Worm (Caenorhabditis elegans): ENCODE measurements around the gene C46H3.2.

C46H3.2 gene

DNA sequence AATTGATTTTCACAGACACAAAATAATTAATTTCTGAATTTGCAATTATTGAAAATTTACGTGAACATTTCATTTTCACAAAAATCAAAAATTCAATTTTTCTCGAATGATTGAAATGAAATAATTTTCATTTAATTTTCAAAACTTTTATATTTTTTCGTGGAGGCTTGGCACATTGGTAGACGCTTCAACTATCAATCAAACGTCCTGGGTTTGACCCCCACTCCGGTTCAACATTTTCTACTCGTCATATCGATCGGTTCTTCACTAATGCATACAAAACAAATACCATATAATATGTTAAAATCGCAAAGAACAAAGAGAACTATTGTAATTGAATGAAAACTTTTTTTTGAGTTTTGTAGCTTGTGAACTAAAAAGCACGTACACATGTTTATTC, 22.6 kb downstream of the C46H3.2 start:
- TF ChIP-seq ceh-16 (tag; optimal IDR thresholded peaks at IDR 0.05) (no peak), fkh-10 (GFP tag; optimal IDR thresholded peaks at IDR 0.05) (no peak), nhr-12 (tag; optimal IDR thresholded peaks at IDR 0.05) (no peak), hmg-11 (tag; optimal IDR thresholded peaks at IDR 0.05) (no peak), nhr-237 (tag; optimal IDR thresholded peaks at IDR 0.05) (no peak), elt-3 (tag; optimal IDR thresholded peaks at IDR 0.05) (no peak), nhr-43 (tag; optimal IDR thresholded peaks at IDR 0.05; ENCODE audit: poor library complexity, severe bottlenecking) (no peak), ama-1 (optimal IDR thresholded peaks at IDR 0.05) (no peak), pha-4 (tag; optimal IDR thresholded peaks at IDR 0.05) (no peak), elt-1 (tag; optimal IDR thresholded peaks at IDR 0.05) (no peak), nhr-11 (tag; optimal IDR thresholded peaks at IDR 0.05) (no peak), unc-62 (GFP tag; optimal IDR thresholded peaks at IDR 0.05) (no peak), zag-1 (tag; optimal IDR thresholded peaks at IDR 0.05) (no peak), nhr-67 (tag; optimal IDR thresholded peaks at IDR 0.05) (no peak), snpc-4 (tag; optimal IDR thresholded peaks at IDR 0.05) (no peak), elt-2 (tag; optimal IDR thresholded peaks at IDR 0.05) (no peak), lin-39 (tag; optimal IDR thresholded peaks at IDR 0.05) (no peak), lin-15B (tag; optimal IDR thresholded peaks at IDR 0.05) (no peak)

DNA sequence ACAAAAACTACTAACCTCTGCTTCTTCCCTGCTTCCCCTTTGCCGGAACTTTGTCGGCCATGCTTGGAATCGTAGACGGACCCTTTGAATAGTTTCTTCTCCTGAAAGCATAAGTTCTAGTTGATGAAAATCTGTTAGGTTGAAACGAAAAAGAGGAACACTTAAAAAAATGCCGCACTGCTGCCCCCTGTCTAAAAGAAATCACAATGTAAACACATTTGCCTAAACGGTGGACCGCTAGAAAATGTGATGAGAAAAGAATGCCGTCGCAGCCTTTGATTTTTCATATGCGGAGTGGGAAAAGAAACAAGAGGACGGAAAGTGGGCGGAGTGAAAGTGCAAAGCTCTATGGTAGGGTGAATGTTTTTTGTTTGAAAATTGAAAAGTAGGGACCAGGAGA, 24.5 kb downstream of the C46H3.2 start, which contains the start of gene T13G4.7:
TSS of gene T13G4.7 (minus strand) at position 101 of the 400 bp plus-strand sequence.
- TF ChIP-seq nhr-28 (tag; optimal IDR thresholded peaks at IDR 0.05): no peak
- no peak for TF ChIP-seq nhr-43 (tag; optimal IDR thresholded peaks at IDR 0.05; ENCODE audit: poor library complexity, severe bottlenecking)
- TF ChIP-seq nhr-23 (tag; optimal IDR thresholded peaks at IDR 0.05): no peak
- TF ChIP-seq fkh-2 (tag; optimal IDR thresholded peaks at IDR 0.05): no peak
- TF ChIP-seq jun-1 (tag; optimal IDR thresholded peaks at IDR 0.05): no peak
- TF ChIP-seq elt-2 (tag; optimal IDR thresholded peaks at IDR 0.05): no peak
- TF ChIP-seq ceh-28 (tag; optimal IDR thresholded peaks at IDR 0.05): no peak
- no peak for TF ChIP-seq lin-15B (tag; optimal IDR thresholded peaks at IDR 0.05)
- no peak for TF ChIP-seq nhr-25 (tag; optimal IDR thresholded peaks at IDR 0.05)
- no peak for TF ChIP-seq fos-1 (tag; optimal IDR thresholded peaks at IDR 0.05)
- TF ChIP-seq aly-2 (tag; optimal IDR thresholded peaks at IDR 0.05): no peak
- no peak for TF ChIP-seq ceh-9 (tag; optimal IDR thresholded peaks at IDR 0.05)
- no peak for TF ChIP-seq sea-2 (GFP tag; optimal IDR thresholded peaks at IDR 0.05)
- TF ChIP-seq fkh-10 (GFP tag; optimal IDR thresholded peaks at IDR 0.05): no peak
- TF ChIP-seq nhr-76 (tag; optimal IDR thresholded peaks at IDR 0.05): no peak
- no peak for TF ChIP-seq tbx-2 (tag; optimal IDR thresholded peaks at IDR 0.05)
- TF ChIP-seq elt-1 (tag; optimal IDR thresholded peaks at IDR 0.05): no peak
- TF ChIP-seq mml-1 (tag; optimal IDR thresholded peaks at IDR 0.05): no peak
- no peak for TF ChIP-seq ztf-4 (tag; optimal IDR thresholded peaks at IDR 0.05)
- no peak for TF ChIP-seq hmg-11 (tag; optimal IDR thresholded peaks at IDR 0.05)

- TF ChIP-seq nhr-11 (tag; optimal IDR thresholded peaks at IDR 0.05) (no peak), mdl-1 (tag; optimal IDR thresholded peaks at IDR 0.05) (no peak), egl-5 (tag; optimal IDR thresholded peaks at IDR 0.05) (no peak), nhr-23 (tag; optimal IDR thresholded peaks at IDR 0.05) (no peak), lsy-12 (tag; optimal IDR thresholded peaks at IDR 0.05) (no peak), lin-39 (tag; optimal IDR thresholded peaks at IDR 0.05) (no peak), elt-3 (tag; optimal IDR thresholded peaks at IDR 0.05) (no peak), fos-1 (tag; optimal IDR thresholded peaks at IDR 0.05) (no peak), ama-1 (optimal IDR thresholded peaks at IDR 0.05) (no peak), ceh-9 (tag; optimal IDR thresholded peaks at IDR 0.05) (no peak), ceh-82 (tag; optimal IDR thresholded peaks at IDR 0.05) (no peak)
Measured at ce11 chrX:1202638-1203037, 27.9 kb downstream of the C46H3.2 start.

- TF ChIP-seq tbx-2 (tag; optimal IDR thresholded peaks at IDR 0.05) (no peak), egl-5 (tag; optimal IDR thresholded peaks at IDR 0.05) (no peak), pqm-1 (tag; optimal IDR thresholded peaks at IDR 0.05) (no peak), nhr-25 (tag; optimal IDR thresholded peaks at IDR 0.05) (no peak), nhr-76 (tag; optimal IDR thresholded peaks at IDR 0.05) (no peak), ztf-11 (tag; optimal IDR thresholded peaks at IDR 0.05) (no peak), fkh-2 (tag; optimal IDR thresholded peaks at IDR 0.05) (no peak), zag-1 (tag; optimal IDR thresholded peaks at IDR 0.05) (no peak), ceh-9 (tag; optimal IDR thresholded peaks at IDR 0.05) (no peak), ztf-4 (tag; optimal IDR thresholded peaks at IDR 0.05) (no peak), ZK546.5 (tag; optimal IDR thresholded peaks at IDR 0.05) (no peak), jun-1 (tag; optimal IDR thresholded peaks at IDR 0.05) (no peak), lsy-12 (tag; optimal IDR thresholded peaks at IDR 0.05) (no peak), ceh-82 (tag; optimal IDR thresholded peaks at IDR 0.05) (no peak)
Measured at ce11 chrX:1192848-1193247, 37.7 kb downstream of the C46H3.2 start, which contains the start of gene T13G4.1. TSS of gene T13G4.1 (plus strand) at chrX:1193148.

Data from whole organism, L3 larva.